Worm (Caenorhabditis elegans): Measurements from ENCODE around the gene C13F10.6.

DNA sequence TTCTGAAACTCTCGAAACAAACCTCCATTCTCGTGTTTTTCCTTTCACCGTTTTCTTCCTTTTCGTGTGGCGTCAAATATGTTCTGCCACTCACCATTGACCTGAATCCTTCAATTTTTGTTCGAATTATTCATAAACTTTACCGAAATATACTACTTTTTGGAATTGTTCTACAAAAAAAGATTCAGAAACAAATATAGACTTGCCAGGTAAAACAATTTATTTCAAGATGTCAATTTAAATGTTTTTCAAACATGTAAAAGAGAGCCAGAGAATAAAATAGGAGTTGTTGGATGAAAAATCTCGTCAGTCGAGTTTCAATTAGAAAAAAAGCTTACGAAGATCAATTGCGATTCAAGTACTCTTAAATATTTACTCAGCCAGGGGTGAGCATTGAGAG lies 27.3 kb downstream of the C13F10.6 start, which contains the start of gene F09G2.8:
- TF ChIP-seq unc-39 (tag; optimal IDR thresholded peaks at IDR 0.05) (no peak), daf-12 (tag; optimal IDR thresholded peaks at IDR 0.05) (no peak)
